Worm (Caenorhabditis elegans): ENCODE results near the gene sre-30.

DNA sequence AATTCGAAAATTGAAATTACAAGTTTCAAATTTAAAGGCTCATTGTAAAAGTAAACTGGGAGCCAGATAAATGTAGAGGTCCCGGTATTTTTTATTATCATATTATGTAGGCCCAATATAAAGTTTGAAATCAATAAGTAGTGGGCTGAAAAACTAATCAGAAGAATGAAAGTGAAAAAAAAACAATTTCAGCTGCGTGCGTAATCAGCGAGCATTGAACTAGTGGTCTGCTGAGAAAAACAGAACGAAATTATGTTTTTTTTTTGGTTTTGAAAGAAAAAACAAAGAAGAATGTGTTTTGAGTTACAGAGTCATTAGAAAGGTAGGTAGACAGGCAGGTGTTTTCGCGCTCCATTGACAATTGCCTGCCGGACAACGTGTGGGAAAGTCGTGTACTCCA, 2.4 kb upstream of the sre-30 start, which contains the start of gene sre-31:
- TF ChIP-seq R02D3.7 (tag; optimal IDR thresholded peaks at IDR 0.05) (no peak), elt-3 (tag; optimal IDR thresholded peaks at IDR 0.05) (no peak), fos-1 (tag; optimal IDR thresholded peaks at IDR 0.05) (no peak), ztf-4 (tag; optimal IDR thresholded peaks at IDR 0.05) (no peak), lin-13 (GFP tag; optimal IDR thresholded peaks at IDR 0.05) (no peak), ZK546.5 (tag; optimal IDR thresholded peaks at IDR 0.05) (no peak), lsy-2 (tag; optimal IDR thresholded peaks at IDR 0.05) (no peak), crh-2 (tag; optimal IDR thresholded peaks at IDR 0.05) (no peak), zag-1 (tag; optimal IDR thresholded peaks at IDR 0.05) (no peak), egl-27 (tag; optimal IDR thresholded peaks at IDR 0.05) (no peak), ztf-11 (tag; optimal IDR thresholded peaks at IDR 0.05) (no peak), nhr-237 (tag; optimal IDR thresholded peaks at IDR 0.05) (no peak), mdl-1 (tag; optimal IDR thresholded peaks at IDR 0.05) (no peak)
